Worm (Caenorhabditis elegans) whole organism, L4 larva: Measurements from ENCODE around the gene R02C2.1.

Experiments
- D1046.2 ChIP-seq: fragments of 200-800 bp; sonication (Bioruptor generic); IDR thresholded peaks from 2 replicates; pipeline ENCODE4 v1.3.6; 2022; ENCODE audit warnings: missing genetic modification characterization, missing compliant biosample characterization
- F37D6.2 ChIP-seq: sonication (generic microtip); optimal IDR thresholded peaks from 2 replicates; lab custom pipeline; 2016; ENCODE audit warnings: mild to moderate bottlenecking, missing genetic modification characterization, missing compliant biosample characterization
- R02D3.7 ChIP-seq: fragments of 150-350 bp; sonication (generic microtip); optimal IDR thresholded peaks from 3 replicates; lab custom pipeline; 2014; ENCODE audit warnings: missing biosample characterization, missing genetic modification characterization
- T20F7.1 ChIP-seq: fragments of 200-800 bp; sonication (Bioruptor generic); optimal IDR thresholded peaks from 2 replicates; lab custom pipeline; 2018; ENCODE audit warnings: mild to moderate bottlenecking, missing genetic modification characterization, missing compliant biosample characterization
- ama-1 ChIP-seq: fragments of 150-350 bp; optimal IDR thresholded peaks from 2 replicates; lab custom pipeline; 2014; ENCODE audit warnings: inconsistent platforms, mixed read lengths
- ceh-82 ChIP-seq: sonication (generic microtip); optimal IDR thresholded peaks from 2 replicates; lab custom pipeline; 2017; ENCODE audit warnings: missing biosample characterization, missing genetic modification characterization
- lin-13 ChIP-seq: fragments of 150-350 bp; optimal IDR thresholded peaks from 2 replicates; lab custom pipeline; 2014; ENCODE audit warnings: missing biosample characterization, missing genetic modification reagents, missing genetic modification characterization
- nhr-28 ChIP-seq: fragments of 150-350 bp; optimal IDR thresholded peaks from 2 replicates; lab custom pipeline; 2014; ENCODE audit warnings: missing biosample characterization, missing genetic modification characterization
- saeg-2 ChIP-seq: fragments of 200-800 bp; sonication (Bioruptor generic); IDR thresholded peaks from 2 replicates; pipeline ENCODE4 v1.3.6; 2022; ENCODE audit warnings: missing genetic modification reagents, missing genetic modification characterization, missing compliant biosample characterization
- tra-1 ChIP-seq: fragments of 200-800 bp; sonication (Bioruptor generic); IDR thresholded peaks from 2 replicates; pipeline ENCODE4 v1.3.6; 2022; ENCODE audit warnings: missing genetic modification reagents, missing genetic modification characterization, missing compliant biosample characterization
- unc-130 ChIP-seq: sonication (generic microtip); optimal IDR thresholded peaks from 2 replicates; lab custom pipeline; 2016; ENCODE audit warnings: missing genetic modification reagents, missing genetic modification characterization, missing compliant biosample characterization
- unc-62 ChIP-seq, 3 experiments: fragments of 150-350 bp in 1 of 3; sonication (generic microtip); optimal IDR thresholded peaks in 2 of 3; peaks in 1 of 3; 1 replicate in 1 of 3; 2 replicates in 2 of 3; lab custom pipeline; 2014 to 2017; ENCODE audit warnings: missing biosample characterization in 3 of 3, missing genetic modification characterization in 3 of 3, missing genetic modification reagents in 3 of 3, missing genotype in 1 of 3
- zag-1 ChIP-seq: fragments of 150-350 bp; optimal IDR thresholded peaks from 2 replicates; lab custom pipeline; 2014; ENCODE audit warnings: missing biosample characterization, missing genetic modification characterization
- ztf-11 ChIP-seq: fragments of 150-350 bp; optimal IDR thresholded peaks from 2 replicates; lab custom pipeline; 2014; ENCODE audit warnings: missing biosample characterization, missing genetic modification characterization

DNA sequence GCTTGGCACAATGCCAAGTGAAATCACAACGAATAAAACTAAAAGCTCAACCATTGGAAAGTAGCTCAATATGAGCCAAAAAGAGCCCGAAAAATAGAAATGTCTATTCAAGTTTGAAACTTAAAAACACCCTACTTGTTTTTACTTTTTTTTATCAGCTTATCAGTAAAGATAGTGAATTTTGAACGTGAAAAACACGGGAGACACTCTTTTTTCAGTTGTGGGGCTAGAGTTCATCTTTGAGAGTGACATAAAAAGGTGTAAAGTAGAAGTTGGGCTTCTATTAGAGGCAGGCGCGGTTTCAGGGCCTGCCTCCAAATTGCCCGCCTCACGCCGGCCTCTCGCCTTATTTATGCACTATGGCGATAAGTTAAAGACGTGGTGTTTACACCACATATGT is 13.7 kb upstream of the R02C2.1 start, which contains the start of gene oac-39:
- TF ChIP-seq lin-13 (GFP tag; lab: Kevin White, UChicago) (no peak), nhr-28 (tag; lab: Kevin White, UChicago) (no peak), D1046.2 (GFP tag; lab: Robert Waterston, UW) (no peak), unc-62 (GFP tag; optimal IDR thresholded peaks at IDR 0.05 in 1 of 2; lab: Kevin White, UChicago) (no peak), unc-62 (tag; optimal IDR thresholded peaks at IDR 0.05; lab: Kevin White, UChicago) (no peak), unc-130 (GFP tag; lab: Kevin White, UChicago) (no peak), T20F7.1 (GFP tag; lab: Kevin White, UChicago) (no peak), tra-1 (GFP tag; lab: Robert Waterston, UW) (no peak), ceh-82 (tag; lab: Kevin White, UChicago) (no peak), zag-1 (no peak), saeg-2 (GFP tag; lab: Robert Waterston, UW) (no peak), F37D6.2 (tag; lab: Kevin White, UChicago) (no peak), R02D3.7 (tag; lab: Kevin White, UChicago) (no peak), ama-1 (lab: Kevin White, UChicago) (no peak), ztf-11 (tag; lab: Kevin White, UChicago) (no peak)
